Fruit fly (Drosophila melanogaster) whole organism, embryonic: ENCODE data around the gene PIG-Wb.

Source experiments
- Adf1 ChIP-seq: fragments of 200-800 bp; sonication (Bioruptor generic); IDR thresholded peaks from 2 replicates; pipeline ENCODE4 v1.3.6; 2022; ENCODE audit warnings: missing biosample characterization, missing genetic modification characterization
- Antp ChIP-seq: fragments of 200-800 bp; sonication (Bioruptor generic); optimal IDR thresholded peaks from 3 replicates; lab custom pipeline; 2016; ENCODE audit warnings: missing biosample characterization, missing genetic modification characterization
- Asciz ChIP-seq: fragments of 200-800 bp; sonication (Bioruptor generic); optimal IDR thresholded peaks from 2 replicates; lab custom pipeline; 2017; ENCODE audit warnings: missing biosample characterization, mild to moderate bottlenecking, missing genetic modification characterization, missing genetic modification reagents
- CG10147 ChIP-seq: fragments of 200-800 bp; sonication (Bioruptor generic); optimal IDR thresholded peaks from 2 replicates; lab custom pipeline; 2019; ENCODE audit warnings: missing biosample characterization, mild to moderate bottlenecking, missing genetic modification characterization, moderate library complexity
- CG10209 ChIP-seq: fragments of 200-800 bp; sonication (Bioruptor generic); optimal IDR thresholded peaks from 3 replicates; lab custom pipeline; 2017; ENCODE audit warnings: missing biosample characterization, mild to moderate bottlenecking, missing genetic modification characterization, missing genetic modification reagents
- CG11093 ChIP-seq: fragments of 200-800 bp; sonication (Bioruptor generic); IDR thresholded peaks from 3 replicates; pipeline ENCODE4 v1.3.6; 2022; ENCODE audit warnings: missing biosample characterization, missing genetic modification characterization
- CG11695 ChIP-seq: fragments of 200-800 bp; sonication (Bioruptor generic); IDR thresholded peaks from 3 replicates; pipeline ENCODE4 v1.3.6; 2022; ENCODE audit warnings: missing biosample characterization, missing genetic modification characterization
- CG2202 ChIP-seq: fragments of 200-800 bp; sonication (Bioruptor generic); optimal IDR thresholded peaks from 2 replicates; lab custom pipeline; 2018; ENCODE audit warnings: missing biosample characterization, mild to moderate bottlenecking, missing genetic modification characterization
- CG2678 ChIP-seq: fragments of 200-800 bp; sonication (Bioruptor generic); optimal IDR thresholded peaks from 3 replicates; lab custom pipeline; 2019; ENCODE audit warnings: missing biosample characterization, mild to moderate bottlenecking, missing genetic modification characterization, moderate library complexity
- CG32532 ChIP-seq: fragments of 200-800 bp; sonication (Bioruptor generic); IDR thresholded peaks from 2 replicates; pipeline ENCODE4 v1.3.6; 2022; ENCODE audit warnings: missing biosample characterization, missing genetic modification characterization
- CG3838 ChIP-seq: fragments of 200-800 bp; sonication (Bioruptor generic); optimal IDR thresholded peaks from 3 replicates; lab custom pipeline; 2016; ENCODE audit warnings: missing biosample characterization, missing genetic modification characterization
- CG4820 ChIP-seq: fragments of 200-800 bp; sonication (Bioruptor generic); optimal IDR thresholded peaks from 3 replicates; lab custom pipeline; 2016; ENCODE audit warnings: missing biosample characterization, missing genetic modification characterization
- CG5953 ChIP-seq: fragments of 200-800 bp; sonication (Bioruptor generic); IDR thresholded peaks from 2 replicates; pipeline ENCODE4 v1.3.6; 2022; ENCODE audit warnings: missing biosample characterization, missing genetic modification characterization
- CG9609 ChIP-seq: fragments of 200-800 bp; sonication (Bioruptor generic); optimal IDR thresholded peaks from 3 replicates; lab custom pipeline; 2016; ENCODE audit warnings: missing biosample characterization, missing genetic modification characterization
- D19A ChIP-seq: fragments of 200-800 bp; optimal IDR thresholded peaks from 3 replicates; lab custom pipeline; 2019; ENCODE audit warnings: missing biosample characterization, mild to moderate bottlenecking, missing genetic modification characterization, moderate library complexity
- Ets97D ChIP-seq: fragments of 200-800 bp; sonication (Bioruptor generic); optimal IDR thresholded peaks from 3 replicates; lab custom pipeline; 2016; ENCODE audit warnings: missing biosample characterization, missing genetic modification characterization
- Fer2 ChIP-seq: fragments of 200-800 bp; sonication (Bioruptor generic); optimal IDR thresholded peaks from 2 replicates; lab custom pipeline; 2018; ENCODE audit warnings: missing biosample characterization, mild to moderate bottlenecking, missing genetic modification characterization, moderate library complexity
- HmgD ChIP-seq: fragments of 200-800 bp; sonication (Bioruptor generic); optimal IDR thresholded peaks from 3 replicates; lab custom pipeline; 2016; ENCODE audit warnings: missing biosample characterization, missing genetic modification characterization
- Hr3 ChIP-seq: fragments of 200-800 bp; sonication (Bioruptor generic); optimal IDR thresholded peaks from 3 replicates; lab custom pipeline; 2016; ENCODE audit warnings: missing biosample characterization, missing genetic modification characterization
- Kr ChIP-seq: fragments of 200-800 bp; sonication (Bioruptor generic); optimal IDR thresholded peaks from 2 replicates; lab custom pipeline; 2017; ENCODE audit warnings: missing biosample characterization, mild to moderate bottlenecking, missing genetic modification characterization
- Oli ChIP-seq: fragments of 200-800 bp; sonication (Bioruptor generic); optimal IDR thresholded peaks from 2 replicates; lab custom pipeline; 2018; ENCODE audit warnings: missing biosample characterization, mild to moderate bottlenecking, missing genetic modification characterization, moderate library complexity
- Optix ChIP-seq: fragments of 200-800 bp; sonication (Bioruptor generic); IDR thresholded peaks from 3 replicates; pipeline ENCODE4 v1.3.6; 2022; ENCODE audit warnings: missing biosample characterization, missing genetic modification characterization
- Spps ChIP-seq: fragments of 200-800 bp; sonication (Bioruptor generic); optimal IDR thresholded peaks from 2 replicates; lab custom pipeline; 2018; ENCODE audit warnings: missing biosample characterization, mild to moderate bottlenecking, missing genetic modification characterization
- Xrp1 ChIP-seq: fragments of 200-800 bp; sonication (Bioruptor generic); IDR thresholded peaks from 2 replicates; pipeline ENCODE4 v1.3.6; 2022; ENCODE audit warnings: missing biosample characterization, missing genetic modification characterization
- ab ChIP-seq: fragments of 200-800 bp; sonication (Bioruptor generic); optimal IDR thresholded peaks from 2 replicates; lab custom pipeline; 2016; ENCODE audit warnings: missing biosample characterization, missing genetic modification characterization
- amos ChIP-seq: fragments of 200-800 bp; sonication (Bioruptor generic); IDR thresholded peaks from 2 replicates; pipeline ENCODE4 v1.3.6; 2022; ENCODE audit warnings: missing biosample characterization, missing genetic modification characterization; ENCODE audit not compliant: partially characterized antibody
- br ChIP-seq: fragments of >200 bp; optimal IDR thresholded peaks from 2 replicates; lab custom pipeline; 2017
- chinmo ChIP-seq: fragments of 200-800 bp; sonication (Bioruptor generic); IDR thresholded peaks from 4 replicates; pipeline ENCODE4 v1.3.6; 2022; ENCODE audit warnings: missing biosample characterization, missing genetic modification characterization; ENCODE audit not compliant: partially characterized antibody
- corto ChIP-seq: fragments of 200-800 bp; sonication (Bioruptor generic); optimal IDR thresholded peaks from 2 replicates; lab custom pipeline; 2016; ENCODE audit warnings: missing biosample characterization, mild to moderate bottlenecking, missing genetic modification characterization, moderate library complexity
- crc ChIP-seq: fragments of 200-800 bp; sonication (Bioruptor generic); optimal IDR thresholded peaks from 2 replicates; lab custom pipeline; 2016; ENCODE audit warnings: missing biosample characterization, missing genetic modification characterization
- crol ChIP-seq: fragments of 200-800 bp; sonication (Bioruptor generic); IDR thresholded peaks from 2 replicates; pipeline ENCODE4 v1.3.6; 2022; ENCODE audit warnings: missing biosample characterization, missing genetic modification characterization
- disco-r ChIP-seq: fragments of 200-800 bp; sonication (Bioruptor generic); optimal IDR thresholded peaks from 2 replicates; lab custom pipeline; 2016; ENCODE audit warnings: missing biosample characterization, missing genetic modification characterization
- ems ChIP-seq: fragments of 200-800 bp; sonication (Bioruptor generic); optimal IDR thresholded peaks from 3 replicates; lab custom pipeline; 2016; ENCODE audit warnings: missing biosample characterization, missing genetic modification characterization
- en ChIP-seq: fragments of 200-800 bp; sonication (Bioruptor generic); optimal IDR thresholded peaks from 2 replicates; lab custom pipeline; 2016; ENCODE audit warnings: missing biosample characterization, missing genetic modification characterization
- exex ChIP-seq: fragments of 200-800 bp; sonication (Bioruptor generic); optimal IDR thresholded peaks from 4 replicates; lab custom pipeline; 2018; ENCODE audit warnings: missing biosample characterization, mild to moderate bottlenecking, missing genetic modification characterization, moderate library complexity
- grn ChIP-seq: fragments of 200-800 bp; sonication (Bioruptor generic); optimal IDR thresholded peaks from 3 replicates; lab custom pipeline; 2017; ENCODE audit warnings: missing biosample characterization, missing genetic modification characterization
- gro ChIP-seq: fragments of 200-800 bp; sonication (Bioruptor generic); optimal IDR thresholded peaks from 2 replicates; lab custom pipeline; 2016; ENCODE audit warnings: missing biosample characterization, missing genetic modification characterization
- knrl ChIP-seq: fragments of 200-800 bp; sonication (Bioruptor generic); IDR thresholded peaks from 3 replicates; pipeline ENCODE4 v1.3.6; 2022; ENCODE audit warnings: missing biosample characterization, missing genetic modification characterization; ENCODE audit not compliant: partially characterized antibody
- lab ChIP-seq: fragments of 200-800 bp; sonication (Bioruptor generic); optimal IDR thresholded peaks from 3 replicates; lab custom pipeline; 2017; ENCODE audit warnings: missing biosample characterization, missing genetic modification characterization, mild to moderate bottlenecking, moderate library complexity, missing genetic modification reagents
- mam ChIP-seq: fragments of 200-800 bp; sonication (Bioruptor generic); optimal IDR thresholded peaks from 3 replicates; lab custom pipeline; 2016; ENCODE audit warnings: missing biosample characterization, missing genetic modification characterization
- mirr ChIP-seq: fragments of 200-800 bp; sonication (Bioruptor generic); optimal IDR thresholded peaks from 3 replicates; lab custom pipeline; 2018; ENCODE audit warnings: missing biosample characterization, mild to moderate bottlenecking, missing genetic modification characterization
- mld ChIP-seq: fragments of 200-800 bp; sonication (Bioruptor generic); IDR thresholded peaks from 3 replicates; pipeline ENCODE4 v1.3.6; 2022; ENCODE audit warnings: missing biosample characterization, missing genetic modification characterization; ENCODE audit not compliant: partially characterized antibody
- nmo ChIP-seq: fragments of 200-800 bp; sonication (Bioruptor generic); optimal IDR thresholded peaks from 2 replicates; lab custom pipeline; 2018; ENCODE audit warnings: missing biosample characterization, mild to moderate bottlenecking, missing genetic modification characterization, moderate library complexity
- row ChIP-seq: fragments of 200-800 bp; sonication (Bioruptor generic); IDR thresholded peaks from 3 replicates; pipeline ENCODE4 v1.3.6; 2022; ENCODE audit warnings: missing biosample characterization, missing genetic modification characterization
- sim ChIP-seq: fragments of 200-800 bp; sonication (Bioruptor generic); IDR thresholded peaks from 2 replicates; pipeline ENCODE4 v1.3.6; 2022; ENCODE audit warnings: missing biosample characterization, missing genetic modification characterization
- sug ChIP-seq: fragments of 200-800 bp; optimal IDR thresholded peaks from 2 replicates; lab custom pipeline; 2019; ENCODE audit warnings: missing biosample characterization, mild to moderate bottlenecking, missing genetic modification characterization, moderate library complexity
- tgo ChIP-seq: fragments of 200-800 bp; sonication (Bioruptor generic); IDR thresholded peaks from 3 replicates; pipeline ENCODE4 v1.3.6; 2022; ENCODE audit warnings: missing biosample characterization, missing genetic modification characterization
- tin ChIP-seq: fragments of 200-800 bp; sonication (Bioruptor generic); optimal IDR thresholded peaks from 3 replicates; lab custom pipeline; 2016; ENCODE audit warnings: missing biosample characterization, missing genetic modification characterization
- twi ChIP-seq: fragments of 200-800 bp; optimal IDR thresholded peaks from 2 replicates; lab custom pipeline; 2019; ENCODE audit warnings: missing biosample characterization, mild to moderate bottlenecking, missing genetic modification characterization, moderate library complexity
- unpg ChIP-seq: fragments of 200-800 bp; sonication (Bioruptor generic); optimal IDR thresholded peaks from 3 replicates; lab custom pipeline; 2018; ENCODE audit warnings: missing biosample characterization, mild to moderate bottlenecking, missing genetic modification characterization, moderate library complexity

PIG-Wb gene

DNA sequence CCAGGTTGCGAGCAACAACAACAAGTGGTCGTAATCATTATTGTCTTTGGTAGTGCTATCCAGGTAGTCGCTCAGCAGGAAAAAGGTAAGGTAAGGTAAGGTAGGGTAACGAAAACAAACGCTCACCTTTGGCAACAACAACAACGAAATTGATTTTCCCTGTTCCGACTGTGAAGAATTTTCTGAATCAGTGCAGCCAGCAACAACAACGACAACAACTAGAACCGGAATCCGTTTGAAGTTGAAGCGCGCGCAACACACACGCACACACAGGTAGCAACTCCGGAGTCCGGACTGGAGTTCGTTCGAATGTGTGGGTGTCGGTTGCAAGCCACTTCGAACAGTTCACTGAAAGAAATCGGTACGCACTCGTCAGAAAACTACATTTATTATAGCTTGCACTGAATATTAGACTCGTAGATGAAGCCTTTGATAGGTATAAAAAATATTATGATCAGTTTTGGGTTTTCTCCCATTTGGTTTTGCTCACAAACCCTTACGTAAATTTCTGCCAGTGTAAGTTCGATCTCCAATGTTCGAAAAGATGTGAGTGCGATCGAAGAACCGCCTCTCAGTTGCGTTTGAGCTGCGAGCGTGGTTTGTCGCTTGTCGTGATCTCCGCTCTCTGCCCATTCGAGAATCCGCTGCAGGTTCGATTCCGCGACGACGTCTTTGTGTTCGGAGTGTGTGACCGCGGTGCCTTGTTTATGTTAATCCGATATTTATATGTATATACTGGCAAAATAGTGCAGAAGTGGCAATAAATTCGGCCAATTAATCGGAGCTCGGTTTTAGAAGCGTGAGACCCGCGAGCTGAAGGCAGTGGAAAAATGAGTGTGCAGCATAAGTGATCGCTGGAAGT lies 8.7 kb upstream of the PIG-Wb start, which contains the start of gene CG13921 (continued):
- TF ChIP-seq en (GFP tag; lab: Kevin White, UChicago), result peak; percentile 99
- peak; percentile 95 for TF ChIP-seq Fer2 (tag; lab: Kevin White, UChicago)
- peak; percentile 98 for TF ChIP-seq Asciz
- TF ChIP-seq CG10209 (GFP tag; lab: Kevin White, UChicago), result peak; percentile 99
- TF ChIP-seq Xrp1 (GFP tag; lab: Robert Waterston, UW), result peak; percentile 100
- peak; percentile 98 for TF ChIP-seq CG2202 (tag; lab: Kevin White, UChicago)
- TF ChIP-seq HmgD (GFP tag; lab: Kevin White, UChicago), result peak; percentile 96
- TF ChIP-seq amos (GFP tag; lab: Robert Waterston, UW), result no peak
- peak; percentile 99 for TF ChIP-seq CG4820 (GFP tag; lab: Kevin White, UChicago)
- TF ChIP-seq CG10147 (GFP tag; lab: Kevin White, UChicago), result peak; percentile 98
- peak; percentile 98 for TF ChIP-seq corto (GFP tag; lab: Kevin White, UChicago)
- TF ChIP-seq row (GFP tag; lab: Robert Waterston, UW), result peak; percentile 99
- peak; percentile 95 for TF ChIP-seq Kr
- peak; percentile 98 for TF ChIP-seq disco-r (GFP tag; lab: Kevin White, UChicago)
- peak; percentile 99 for TF ChIP-seq mam (GFP tag; lab: Kevin White, UChicago)
- peak; percentile 100 for TF ChIP-seq tin (GFP tag; lab: Kevin White, UChicago)
- TF ChIP-seq CG32532 (GFP tag; lab: Robert Waterston, UW), result peak; percentile 99
- TF ChIP-seq tgo (GFP tag; lab: Robert Waterston, UW), result peak; percentile 99
- TF ChIP-seq knrl, result peak; percentile 32; the same call in 1 of the 3 replicates
- peak; percentile 99 for TF ChIP-seq gro
- no peak for TF ChIP-seq mld
- peak; percentile 99 for TF ChIP-seq CG5953 (GFP tag; lab: Robert Waterston, UW)
- peak; percentile 99 for TF ChIP-seq Optix (GFP tag; lab: Robert Waterston, UW)
- TF ChIP-seq crol (GFP tag; lab: Robert Waterston, UW), result peak; percentile 77
- TF ChIP-seq unpg (GFP tag; lab: Kevin White, UChicago), result peak; percentile 99
- TF ChIP-seq Oli (tag; lab: Kevin White, UChicago), result peak; percentile 99
- peak; percentile 98 for TF ChIP-seq Hr3

DNA sequence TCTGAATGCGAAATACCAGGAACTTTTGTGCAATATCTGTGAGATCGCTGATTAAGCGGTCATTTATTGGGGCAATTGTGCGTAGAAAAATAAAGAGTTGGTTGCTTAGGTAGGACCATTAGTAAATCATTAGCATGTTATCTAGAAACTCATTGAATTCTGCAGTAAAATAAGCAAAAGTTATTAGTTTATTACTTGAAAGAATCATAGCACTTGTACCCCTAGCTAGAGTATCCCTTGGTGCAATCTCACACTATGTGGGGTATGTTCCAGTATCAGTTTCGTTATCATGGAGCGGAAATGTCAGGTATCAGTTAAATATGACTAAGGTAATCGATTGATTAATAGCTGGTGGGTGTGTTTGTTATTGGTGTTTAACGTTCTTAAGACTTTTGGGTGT lies 7.5 kb upstream of the PIG-Wb start:
- TF ChIP-seq crc (GFP tag; lab: Kevin White, UChicago) (no peak), twi (tag; lab: Kevin White, UChicago) (no peak), CG2678 (tag; lab: Kevin White, UChicago) (peak; percentile 26), CG11695 (GFP tag; lab: Robert Waterston, UW) (no peak), D19A (tag; lab: Kevin White, UChicago) (peak; percentile 63), Spps (tag; lab: Kevin White, UChicago) (no peak), mirr (GFP tag; lab: Kevin White, UChicago) (peak; percentile 34), sim (GFP tag; lab: Robert Waterston, UW) (no peak), nmo (GFP tag; lab: Kevin White, UChicago) (no peak), ems (GFP tag; lab: Kevin White, UChicago) (no peak), ab (no peak), CG9609 (no peak), chinmo (no peak), sug (tag; lab: Kevin White, UChicago) (peak; percentile 98), Antp (GFP tag; lab: Kevin White, UChicago) (no peak), grn (GFP tag; lab: Kevin White, UChicago) (peak; percentile 81), CG11093 (GFP tag; lab: Robert Waterston, UW) (no peak), exex (peak; percentile 89), Ets97D (GFP tag; lab: Kevin White, UChicago) (no peak), br (lab: Kevin White, UChicago) (no peak), CG3838 (GFP tag; lab: Kevin White, UChicago) (no peak), gro (no peak), Adf1 (no peak), lab (GFP tag; lab: Kevin White, UChicago) (peak; percentile 58)
